Worm (Caenorhabditis elegans) whole organism, L3 larva: ENCODE measurements around the gene abhd-3.1.

Experiments
- R02D3.7 ChIP-seq: fragments of 150-350 bp; optimal IDR thresholded peaks from 2 replicates; lab custom pipeline; 2014; ENCODE audit warnings: missing biosample characterization, missing genetic modification characterization
- ZK546.5 ChIP-seq: sonication (generic microtip); optimal IDR thresholded peaks from 2 replicates; lab custom pipeline; 2017; ENCODE audit warnings: missing biosample characterization, missing genetic modification characterization
- aly-2 ChIP-seq: fragments of 150-350 bp; optimal IDR thresholded peaks from 2 replicates; lab custom pipeline; 2014; ENCODE audit warnings: missing biosample characterization, missing genetic modification characterization
- ceh-16 ChIP-seq: sonication (generic microtip); optimal IDR thresholded peaks from 2 replicates; lab custom pipeline; 2017; ENCODE audit warnings: missing biosample characterization, missing genetic modification characterization
- ceh-28 ChIP-seq: fragments of 150-350 bp; optimal IDR thresholded peaks from 2 replicates; lab custom pipeline; 2014; ENCODE audit warnings: missing biosample characterization, missing genetic modification reagents, missing genetic modification characterization
- ceh-9 ChIP-seq: sonication (generic microtip); optimal IDR thresholded peaks from 2 replicates; lab custom pipeline; 2018; ENCODE audit warnings: missing biosample characterization, missing genetic modification characterization
- egl-27 ChIP-seq: sonication (generic microtip); optimal IDR thresholded peaks from 4 replicates; lab custom pipeline; 2017; ENCODE audit warnings: missing biosample characterization, missing genetic modification reagents, missing genetic modification characterization
- egl-5 ChIP-seq: fragments of 150-350 bp; optimal IDR thresholded peaks from 2 replicates; lab custom pipeline; 2017; ENCODE audit warnings: missing biosample characterization, missing genetic modification reagents, missing genetic modification characterization, inconsistent platforms
- elt-1 ChIP-seq: fragments of 150-350 bp; optimal IDR thresholded peaks from 2 replicates; lab custom pipeline; 2014; ENCODE audit warnings: missing biosample characterization, missing genetic modification characterization
- elt-2 ChIP-seq: sonication (generic microtip); optimal IDR thresholded peaks from 2 replicates; lab custom pipeline; 2016; ENCODE audit warnings: missing genetic modification reagents, mild to moderate bottlenecking, missing genetic modification characterization, missing compliant biosample characterization
- elt-3 ChIP-seq, 3 experiments: fragments of 150-350 bp in 1 of 3; sonication (generic microtip) in 2 of 3; optimal IDR thresholded peaks; 2 replicates in 2 of 3; 4 replicates in 1 of 3; lab custom pipeline; 2014 to 2017; ENCODE audit warnings: missing biosample characterization in 3 of 3, missing genetic modification characterization in 3 of 3
- eor-1 ChIP-seq, 2 experiments: fragments of 150-350 bp; optimal IDR thresholded peaks; 2 replicates each; lab custom pipeline; 2014 to 2018; ENCODE audit warnings: missing biosample characterization in 2 of 2, missing genetic modification characterization in 2 of 2
- fkh-10 ChIP-seq: sonication (generic microtip); optimal IDR thresholded peaks from 2 replicates; lab custom pipeline; 2017; ENCODE audit warnings: missing biosample characterization, missing genetic modification reagents, missing genetic modification characterization
- fos-1 ChIP-seq: fragments of 150-350 bp; optimal IDR thresholded peaks from 2 replicates; lab custom pipeline; 2014; ENCODE audit warnings: missing biosample characterization, missing genetic modification characterization
- hmg-11 ChIP-seq: sonication (generic microtip); optimal IDR thresholded peaks from 2 replicates; lab custom pipeline; 2016; ENCODE audit warnings: missing genetic modification characterization, missing compliant biosample characterization
- jun-1 ChIP-seq: fragments of 150-350 bp; optimal IDR thresholded peaks from 2 replicates; lab custom pipeline; 2014; ENCODE audit warnings: missing biosample characterization, missing genetic modification reagents, missing genetic modification characterization
- lin-39 ChIP-seq: fragments of 150-350 bp; optimal IDR thresholded peaks from 2 replicates; lab custom pipeline; 2018; ENCODE audit warnings: missing biosample characterization, missing genetic modification reagents, missing genetic modification characterization
- lsy-12 ChIP-seq: sonication (generic microtip); optimal IDR thresholded peaks from 2 replicates; lab custom pipeline; 2016; ENCODE audit warnings: mild to moderate bottlenecking, missing genetic modification characterization, missing compliant biosample characterization
- mdl-1 ChIP-seq: fragments of 150-350 bp; optimal IDR thresholded peaks from 2 replicates; lab custom pipeline; 2014; ENCODE audit warnings: missing biosample characterization, missing genetic modification characterization
- mml-1 ChIP-seq: fragments of 150-350 bp; sonication (generic microtip); optimal IDR thresholded peaks from 3 replicates; lab custom pipeline; 2014; ENCODE audit warnings: missing biosample characterization, missing genetic modification characterization
- nfya-1 ChIP-seq: sonication (generic microtip); optimal IDR thresholded peaks from 2 replicates; lab custom pipeline; 2017; ENCODE audit warnings: missing genetic modification characterization, mild to moderate bottlenecking, missing compliant biosample characterization, antibody characterized with exemption, moderate library complexity; ENCODE audit not compliant: insufficient read depth
- nhr-11 ChIP-seq: fragments of 150-350 bp; optimal IDR thresholded peaks from 2 replicates; lab custom pipeline; 2014; ENCODE audit warnings: missing biosample characterization, missing genetic modification characterization
- nhr-12 ChIP-seq: fragments of 150-350 bp; optimal IDR thresholded peaks from 2 replicates; lab custom pipeline; 2014; ENCODE audit warnings: missing biosample characterization, missing genetic modification characterization
- nhr-23 ChIP-seq: fragments of 150-350 bp; optimal IDR thresholded peaks from 2 replicates; lab custom pipeline; 2014; ENCODE audit warnings: missing biosample characterization, missing genetic modification reagents, missing genetic modification characterization
- nhr-237 ChIP-seq: fragments of 150-350 bp; optimal IDR thresholded peaks from 2 replicates; lab custom pipeline; 2014; ENCODE audit warnings: missing biosample characterization, missing genetic modification characterization
- nhr-25 ChIP-seq: sonication (generic microtip); optimal IDR thresholded peaks from 2 replicates; lab custom pipeline; 2017; ENCODE audit warnings: missing biosample characterization, missing genetic modification characterization
- nhr-28 ChIP-seq: fragments of 150-350 bp; optimal IDR thresholded peaks from 2 replicates; lab custom pipeline; 2014; ENCODE audit warnings: missing biosample characterization, missing genetic modification characterization
- nhr-43 ChIP-seq: sonication (generic microtip); optimal IDR thresholded peaks from 2 replicates; lab custom pipeline; 2016; ENCODE audit warnings: mild to moderate bottlenecking, missing genetic modification characterization, missing compliant biosample characterization; ENCODE audit not compliant: poor library complexity, severe bottlenecking
- nhr-76 ChIP-seq: fragments of 150-350 bp; sonication (generic microtip); optimal IDR thresholded peaks from 5 replicates; lab custom pipeline; 2014; ENCODE audit warnings: missing biosample characterization, missing genetic modification characterization
- nhr-77 ChIP-seq: fragments of 150-350 bp; optimal IDR thresholded peaks from 2 replicates; lab custom pipeline; 2014; ENCODE audit warnings: missing biosample characterization, missing genetic modification characterization
- pqm-1 ChIP-seq: fragments of 150-350 bp; optimal IDR thresholded peaks from 2 replicates; lab custom pipeline; 2017; ENCODE audit warnings: missing biosample characterization, missing genetic modification characterization, inconsistent platforms
- sea-2 ChIP-seq: fragments of 150-350 bp; sonication (generic microtip); optimal IDR thresholded peaks from 4 replicates; lab custom pipeline; 2014; ENCODE audit warnings: missing biosample characterization, missing genetic modification reagents, missing genetic modification characterization
- snpc-4 ChIP-seq: fragments of 150-350 bp; optimal IDR thresholded peaks from 2 replicates; lab custom pipeline; 2014; ENCODE audit warnings: missing biosample characterization, missing genetic modification characterization
- tbx-2 ChIP-seq: sonication (generic microtip); optimal IDR thresholded peaks from 2 replicates; lab custom pipeline; 2016; ENCODE audit warnings: mild to moderate bottlenecking, missing genetic modification characterization, missing compliant biosample characterization
- unc-62 ChIP-seq: fragments of 150-350 bp; sonication (generic microtip); optimal IDR thresholded peaks from 4 replicates; lab custom pipeline; 2014; ENCODE audit warnings: missing biosample characterization, missing genetic modification reagents, missing genetic modification characterization
- zag-1 ChIP-seq: fragments of 150-350 bp; optimal IDR thresholded peaks from 2 replicates; lab custom pipeline; 2014; ENCODE audit warnings: missing biosample characterization, missing genetic modification characterization

abhd-3.1 gene

ce11 chrV:19978220-19978619, 22.9 kb downstream of the abhd-3.1 start, which contains the start of gene srh-183:
TSS of gene srh-183 (minus strand) at chrV:19978320.
- TF ChIP-seq unc-62: no peak
- TF ChIP-seq elt-2 (tag; lab: Kevin White, UChicago): no peak
- no peak for TF ChIP-seq lin-39 (tag; lab: Kevin White, UChicago)
- no peak for TF ChIP-seq ceh-16
- TF ChIP-seq fos-1 (tag; lab: Kevin White, UChicago): no peak
- TF ChIP-seq ZK546.5: no peak
- TF ChIP-seq sea-2 (GFP tag; lab: Kevin White, UChicago): no peak
- no peak for TF ChIP-seq nhr-237 (tag; lab: Kevin White, UChicago)
- no peak for TF ChIP-seq zag-1 (tag; lab: Kevin White, UChicago)
- no peak for TF ChIP-seq ceh-9
- TF ChIP-seq mdl-1: no peak
- TF ChIP-seq nhr-28 (tag; lab: Kevin White, UChicago): no peak
- no peak for TF ChIP-seq nhr-76
- TF ChIP-seq hmg-11 (tag; lab: Kevin White, UChicago): no peak
- no peak for TF ChIP-seq ceh-28 (tag; lab: Kevin White, UChicago)
- no peak for TF ChIP-seq nhr-43 (tag; lab: Kevin White, UChicago)
- TF ChIP-seq elt-3 (tag; optimal IDR thresholded peaks at IDR 0.05; lab: Kevin White, UChicago): no peak
- TF ChIP-seq fkh-10 (GFP tag; lab: Kevin White, UChicago): no peak
- TF ChIP-seq nhr-12 (tag; lab: Kevin White, UChicago): no peak
- no peak for TF ChIP-seq nhr-77

ce11 chrV:19981832-19982462, 26.7 kb downstream of the abhd-3.1 start, which contains the start of gene Y60A3A.24:
TSS of gene Y60A3A.24 (minus strand) at chrV:19981882.
- TF ChIP-seq snpc-4 (tag; lab: Kevin White, UChicago): no peak
- no peak for TF ChIP-seq elt-1 (tag; lab: Kevin White, UChicago)
- peak; percentile 88 for TF ChIP-seq elt-2 (tag; lab: Kevin White, UChicago)
- no peak for TF ChIP-seq egl-27 (tag; lab: Kevin White, UChicago)
- peak; percentile 43 for TF ChIP-seq pqm-1 (tag; lab: Kevin White, UChicago)
- TF ChIP-seq, all 47 proteins: peak for 2

ce11 chrV:19986213-19986612, 30.9 kb downstream of the abhd-3.1 start, which contains the start of gene clec-260:
TSS of gene clec-260 (minus strand) at chrV:19986313.
- no peak for TF ChIP-seq nhr-25 (tag; lab: Kevin White, UChicago)

ce11 chrV:19986788-19987187, 31.5 kb downstream of the abhd-3.1 start:
- no peak for TF ChIP-seq nfya-1 (tag; lab: Kevin White, UChicago)
- no peak for TF ChIP-seq eor-1 (tag; optimal IDR thresholded peaks at IDR 0.05; lab: Kevin White, UChicago)
- no peak for TF ChIP-seq ceh-28 (tag; lab: Kevin White, UChicago)

ce11 chrV:19987684-19988083, 32.4 kb downstream of the abhd-3.1 start, which contains the start of gene sri-67:
TSS of gene sri-67 (plus strand) at chrV:19987984.
- TF ChIP-seq ZK546.5 (no peak), elt-2 (tag; lab: Kevin White, UChicago) (no peak), nhr-76 (no peak), egl-5 (tag; lab: Kevin White, UChicago) (no peak), nhr-77 (no peak), zag-1 (tag; lab: Kevin White, UChicago) (no peak), nhr-237 (tag; lab: Kevin White, UChicago) (no peak), hmg-11 (tag; lab: Kevin White, UChicago) (no peak), tbx-2 (tag; lab: Kevin White, UChicago) (no peak)
- TF ChIP-seq, all 47 proteins: peak for 0

- no peak for TF ChIP-seq lin-39 (tag; lab: Kevin White, UChicago)
- no peak for TF ChIP-seq aly-2
- no peak for TF ChIP-seq mml-1 (tag; lab: Kevin White, UChicago)
- TF ChIP-seq nhr-237 (tag; lab: Kevin White, UChicago): no peak
- TF ChIP-seq R02D3.7: no peak
- TF ChIP-seq tbx-2 (tag; lab: Kevin White, UChicago): no peak
- no peak for TF ChIP-seq mdl-1
- TF ChIP-seq nhr-23 (tag; lab: Kevin White, UChicago): no peak
- TF ChIP-seq nhr-11 (tag; lab: Kevin White, UChicago): no peak
- TF ChIP-seq nhr-12 (tag; lab: Kevin White, UChicago): no peak
- no peak for TF ChIP-seq snpc-4 (tag; lab: Kevin White, UChicago)
- no peak for TF ChIP-seq egl-27 (tag; lab: Kevin White, UChicago)
- no peak for TF ChIP-seq jun-1 (tag; lab: Kevin White, UChicago)
- no peak for TF ChIP-seq lsy-12 (tag; lab: Kevin White, UChicago)
These were observed 38.8 kb downstream of the abhd-3.1 start, which contains the start of gene Y60A3A.25 for ce11 chrV:19994093-19994492. TSS of gene Y60A3A.25 (minus strand) at chrV:19994193.
